Worm (Caenorhabditis elegans) whole organism, L4/young adult: Measurements from ENCODE around the gene tmem-184.
A peak's percentile ranks its signal among the peaks of the same experiment; 100 is the strongest.

Experiments used
- W03F9.2 ChIP-seq: fragments of 150-350 bp; optimal IDR thresholded peaks from 2 replicates; lab custom pipeline; 2014; ENCODE audit warnings: missing biosample characterization, missing genetic modification characterization
- dao-5 ChIP-seq: sonication (generic microtip); optimal IDR thresholded peaks from 2 replicates; lab custom pipeline; 2016; ENCODE audit warnings: missing genotype, missing genetic modification characterization, moderate library complexity, missing compliant biosample characterization
- him-1 ChIP-seq: sonication (generic microtip); optimal IDR thresholded peaks from 2 replicates; lab custom pipeline; 2016; ENCODE audit warnings: missing genotype, missing genetic modification reagents, missing genetic modification characterization, missing compliant biosample characterization

Gene tmem-184

ce11 chrX:14706698-14707285 lies at the start of gene tmem-184:
Gene tmem-184, minus strand, starts transcription at chrX:14706861.
- TF ChIP-seq W03F9.2 (tag; lab: Kevin White, UChicago) (peak; percentile 49), dao-5 (no peak), him-1 (tag; lab: Kevin White, UChicago) (no peak)

DNA sequence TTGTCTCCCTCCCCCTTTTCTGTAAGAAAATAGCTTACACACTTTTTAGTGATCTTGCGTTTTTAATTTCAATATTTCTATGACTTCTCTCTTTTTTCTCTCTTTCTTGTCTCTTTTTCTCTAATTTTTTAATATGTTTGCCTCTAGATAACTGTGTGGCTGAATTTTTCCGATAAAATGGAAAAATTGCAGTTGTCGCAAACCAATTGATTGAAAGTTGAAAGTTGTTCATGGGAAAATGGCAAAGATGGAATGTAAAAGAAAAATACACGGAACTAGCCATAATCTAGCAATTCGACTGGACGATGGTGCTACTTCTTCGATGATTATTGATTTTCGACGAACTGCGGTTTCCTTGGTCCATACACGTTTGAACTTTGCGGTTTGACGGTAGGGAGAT lies 49.2 kb upstream of the tmem-184 start:
- TF ChIP-seq W03F9.2 (tag; lab: Kevin White, UChicago) (no peak), him-1 (tag; lab: Kevin White, UChicago) (no peak), dao-5 (no peak)

ce11 chrX:14753514-14754076 lies 46.9 kb upstream of the tmem-184 start, which contains the start of gene sucl-1:
Gene sucl-1, plus strand, starts transcription at chrX:14754026.
- TF ChIP-seq W03F9.2 (tag; lab: Kevin White, UChicago) (peak; percentile 65), him-1 (tag; lab: Kevin White, UChicago) (peak; percentile 11), dao-5 (no peak)

DNA sequence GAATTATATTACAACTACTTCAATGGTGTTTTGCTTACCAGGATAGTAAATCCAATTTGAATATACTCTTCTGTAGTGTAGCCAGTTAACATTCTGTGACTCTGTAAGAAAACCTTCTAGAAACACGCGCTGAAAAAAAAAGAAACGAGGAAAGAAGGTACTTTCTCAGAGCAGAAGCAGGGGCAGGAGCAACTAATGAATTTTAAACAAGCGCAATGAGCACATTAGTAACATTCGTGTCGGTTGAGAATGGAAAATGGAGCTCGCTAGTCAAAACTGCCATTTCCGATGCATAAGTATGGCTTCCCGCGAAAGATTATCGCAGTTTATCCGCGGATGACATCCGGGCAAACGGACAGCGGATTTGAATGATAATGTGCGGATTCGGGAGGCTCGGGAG lies 45.2 kb upstream of the tmem-184 start, which contains the start of gene C05G5.3:
Gene C05G5.3 (minus strand): TSS at position 101 of the 400 bp plus-strand sequence.
- TF ChIP-seq him-1 (tag; lab: Kevin White, UChicago): no peak
- no peak for TF ChIP-seq dao-5
- no peak for TF ChIP-seq W03F9.2 (tag; lab: Kevin White, UChicago)

DNA sequence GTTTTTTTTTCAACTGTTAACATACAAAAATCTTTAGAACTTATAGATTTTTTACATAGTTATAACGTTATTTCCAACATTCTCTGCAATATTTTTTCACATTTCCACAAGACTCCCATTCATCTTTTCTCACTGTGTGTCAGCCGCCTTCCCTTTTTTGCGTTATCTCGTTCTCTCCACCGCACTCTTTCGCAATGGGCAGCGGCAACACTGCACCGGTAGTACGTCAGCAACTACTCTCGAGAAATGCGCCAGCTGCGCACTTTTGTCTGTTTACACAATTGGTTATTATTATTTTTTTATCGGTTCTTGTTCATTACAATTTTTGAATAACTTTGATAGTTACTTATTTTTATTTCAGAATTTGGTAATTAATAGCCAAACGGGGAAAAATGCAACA lies 40.3 kb upstream of the tmem-184 start, which contains the start of gene C05G5.2:
Gene C05G5.2 (plus strand): TSS at position 356 of the 400 bp plus-strand sequence.
- TF ChIP-seq dao-5 (no peak), W03F9.2 (tag; lab: Kevin White, UChicago) (peak; percentile 95), him-1 (tag; lab: Kevin White, UChicago) (peak; percentile 82)

- TF ChIP-seq him-1 (tag; lab: Kevin White, UChicago): no peak
- TF ChIP-seq W03F9.2 (tag; lab: Kevin White, UChicago): no peak
- no peak for TF ChIP-seq dao-5
These were observed 38.6 kb upstream of the tmem-184 start for ce11 chrX:14745218-14745617.

DNA sequence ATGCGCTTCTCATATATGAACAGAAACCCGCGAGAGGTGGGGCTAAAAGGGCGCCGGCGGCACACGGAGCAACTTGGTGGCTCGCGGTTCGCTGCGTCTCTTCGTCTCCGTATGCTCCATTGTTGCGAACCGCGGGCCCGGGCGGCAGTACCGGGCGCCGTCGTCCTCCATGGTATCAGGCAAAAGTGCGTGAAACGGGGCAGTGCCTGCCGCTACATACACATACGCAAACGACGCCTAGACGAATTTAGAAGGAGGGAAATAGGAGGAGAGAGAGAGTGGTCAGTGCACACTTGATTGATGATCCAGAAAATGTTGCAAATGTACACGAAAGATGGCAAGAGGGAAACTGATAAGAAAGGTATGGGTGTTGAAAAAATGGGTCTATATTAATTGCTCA lies 37.8 kb upstream of the tmem-184 start:
- TF ChIP-seq him-1 (tag; lab: Kevin White, UChicago): no peak
- TF ChIP-seq W03F9.2 (tag; lab: Kevin White, UChicago): no peak
- TF ChIP-seq dao-5: no peak

DNA sequence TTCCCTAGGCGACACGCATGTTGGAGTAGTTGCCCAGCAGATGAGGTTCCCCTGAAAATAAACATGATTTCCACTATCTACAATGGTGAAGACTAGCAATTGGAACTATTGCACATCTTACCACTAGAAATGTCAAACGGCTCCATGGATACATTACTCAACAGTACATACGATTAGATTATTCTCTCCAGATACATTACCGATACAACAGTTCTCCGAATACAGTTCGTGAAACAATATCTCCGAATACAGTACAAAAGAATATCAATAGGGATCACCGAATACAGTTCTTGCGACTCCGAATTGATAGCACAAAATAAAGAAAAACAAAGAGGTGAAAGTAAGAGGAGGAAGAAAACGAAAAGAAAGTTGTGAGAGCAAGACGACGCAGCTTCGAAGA lies 37.1 kb upstream of the tmem-184 start, which contains the start of gene C05G5.7:
Gene C05G5.7 (minus strand): TSS at position 1 of the 400 bp plus-strand sequence.
- TF ChIP-seq W03F9.2 (tag; lab: Kevin White, UChicago) (no peak), dao-5 (no peak), him-1 (tag; lab: Kevin White, UChicago) (no peak)

ce11 chrX:14743210-14743609 lies 36.5 kb upstream of the tmem-184 start:
- TF ChIP-seq him-1 (tag; lab: Kevin White, UChicago): no peak
- TF ChIP-seq W03F9.2 (tag; lab: Kevin White, UChicago): no peak
- TF ChIP-seq dao-5: no peak

ce11 chrX:14740019-14740418 lies 33.4 kb upstream of the tmem-184 start, which contains the start of gene C05G5.1:
Gene C05G5.1, minus strand, starts transcription at chrX:14740119.
- no peak for TF ChIP-seq W03F9.2 (tag; lab: Kevin White, UChicago)
- no peak for TF ChIP-seq him-1 (tag; lab: Kevin White, UChicago)
- TF ChIP-seq dao-5: no peak

DNA sequence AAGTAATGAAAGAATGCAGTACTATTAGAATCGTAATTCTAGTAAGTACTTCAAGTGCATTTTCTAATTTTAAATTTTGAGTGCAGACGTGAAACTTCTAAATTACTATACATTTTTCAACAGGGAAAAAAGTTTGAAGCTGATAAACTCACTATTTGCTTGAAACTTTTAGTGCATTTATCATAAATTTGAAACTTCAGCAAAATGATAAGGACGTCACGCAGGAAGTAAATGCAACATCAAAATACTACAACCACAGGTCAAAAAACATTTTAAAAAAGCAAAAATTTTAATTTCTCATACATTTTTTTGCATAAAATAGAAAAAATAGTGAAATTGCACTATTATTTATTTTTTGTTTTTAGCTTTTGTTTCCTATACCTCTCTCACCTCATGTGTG lies 32.8 kb upstream of the tmem-184 start:
- TF ChIP-seq him-1 (tag; lab: Kevin White, UChicago): no peak
- no peak for TF ChIP-seq dao-5
- no peak for TF ChIP-seq W03F9.2 (tag; lab: Kevin White, UChicago)

ce11 chrX:14737623-14738022 lies 31.0 kb upstream of the tmem-184 start:
- no peak for TF ChIP-seq dao-5
- TF ChIP-seq him-1 (tag; lab: Kevin White, UChicago): no peak
- TF ChIP-seq W03F9.2 (tag; lab: Kevin White, UChicago): no peak

- TF ChIP-seq W03F9.2 (tag; lab: Kevin White, UChicago) (no peak), him-1 (tag; lab: Kevin White, UChicago) (no peak), dao-5 (no peak)
These were observed 30.4 kb upstream of the tmem-184 start for ce11 chrX:14736955-14737621.

- no peak for TF ChIP-seq dao-5
- no peak for TF ChIP-seq him-1 (tag; lab: Kevin White, UChicago)
- TF ChIP-seq W03F9.2 (tag; lab: Kevin White, UChicago): no peak
These were observed 29.6 kb upstream of the tmem-184 start for ce11 chrX:14736220-14736619.
